Worm (Caenorhabditis elegans) whole organism, early embryonic: ENCODE measurements around the gene C45B11.9.

Experiments
- B0310.2 ChIP-seq: sonication (generic microtip); optimal IDR thresholded peaks from 2 replicates; lab custom pipeline; 2016; ENCODE audit warnings: mild to moderate bottlenecking, missing genetic modification characterization, missing compliant biosample characterization
- F13C5.2 ChIP-seq: sonication (generic microtip); optimal IDR thresholded peaks from 2 replicates; lab custom pipeline; 2017; ENCODE audit warnings: mild to moderate bottlenecking, missing genetic modification characterization, inconsistent platforms, missing compliant biosample characterization
- aly-1 ChIP-seq: sonication (generic microtip); optimal IDR thresholded peaks from 2 replicates; lab custom pipeline; 2016; ENCODE audit warnings: missing genetic modification characterization, missing compliant biosample characterization
- ama-1 ChIP-seq: fragments of 150-350 bp; optimal IDR thresholded peaks from 2 replicates; lab custom pipeline; 2014
- ceh-13 ChIP-seq: fragments of 200-800 bp; sonication (Bioruptor generic); optimal IDR thresholded peaks from 2 replicates; lab custom pipeline; 2018; ENCODE audit warnings: mild to moderate bottlenecking, missing genetic modification characterization, missing compliant biosample characterization
- ceh-36 ChIP-seq: sonication (generic microtip); optimal IDR thresholded peaks from 2 replicates; lab custom pipeline; 2016; ENCODE audit warnings: missing genetic modification characterization, inconsistent platforms, missing compliant biosample characterization
- ets-7 ChIP-seq: sonication (generic microtip); optimal IDR thresholded peaks from 2 replicates; lab custom pipeline; 2016; ENCODE audit warnings: missing genotype, missing genetic modification characterization, missing compliant biosample characterization
- flt-1 ChIP-seq: fragments of 200-800 bp; sonication (Bioruptor generic); IDR thresholded peaks from 2 replicates; pipeline ENCODE4 v1.3.6; 2022; ENCODE audit warnings: missing genetic modification characterization, missing compliant biosample characterization
- hmbx-1 ChIP-seq: sonication (generic microtip); optimal IDR thresholded peaks from 2 replicates; lab custom pipeline; 2016; ENCODE audit warnings: mild to moderate bottlenecking, missing genetic modification characterization, missing compliant biosample characterization
- hmg-4 ChIP-seq: fragments of 200-800 bp; sonication (Bioruptor generic); optimal IDR thresholded peaks from 2 replicates; lab custom pipeline; 2018; ENCODE audit warnings: mild to moderate bottlenecking, missing genetic modification characterization, missing compliant biosample characterization
- hnd-1 ChIP-seq: sonication (generic microtip); optimal IDR thresholded peaks from 2 replicates; lab custom pipeline; 2016; ENCODE audit warnings: missing genetic modification characterization, missing compliant biosample characterization
- pes-1 ChIP-seq: fragments of 200-800 bp; sonication (Bioruptor generic); IDR thresholded peaks from 2 replicates; pipeline ENCODE4 v1.3.6; 2022; ENCODE audit warnings: missing genetic modification reagents, missing genetic modification characterization, missing compliant biosample characterization
- scrt-1 ChIP-seq: fragments of 200-800 bp; sonication (Bioruptor generic); IDR thresholded peaks from 2 replicates; pipeline ENCODE4 v1.3.6; 2022; ENCODE audit warnings: missing genetic modification characterization, missing compliant biosample characterization
- sea-1 ChIP-seq: fragments of 200-800 bp; sonication (Bioruptor generic); conservative IDR thresholded peaks from 2 replicates; pipeline ENCODE4 v1.3.6; 2022; ENCODE audit warnings: missing genetic modification characterization, missing compliant biosample characterization
- tbx-11 ChIP-seq: fragments of 200-800 bp; sonication (Bioruptor generic); IDR thresholded peaks from 2 replicates; pipeline ENCODE4 v1.3.6; 2022; ENCODE audit warnings: missing genetic modification characterization, missing compliant biosample characterization
- tbx-37 ChIP-seq: fragments of 200-800 bp; sonication (Bioruptor generic); conservative IDR thresholded peaks from 2 replicates; pipeline ENCODE4 v1.3.6; 2022; ENCODE audit warnings: missing genetic modification reagents, missing genetic modification characterization, missing compliant biosample characterization
- tra-4 ChIP-seq: sonication (generic microtip); optimal IDR thresholded peaks from 2 replicates; lab custom pipeline; 2017; ENCODE audit warnings: missing genetic modification characterization, missing compliant biosample characterization

Gene C45B11.9

DNA sequence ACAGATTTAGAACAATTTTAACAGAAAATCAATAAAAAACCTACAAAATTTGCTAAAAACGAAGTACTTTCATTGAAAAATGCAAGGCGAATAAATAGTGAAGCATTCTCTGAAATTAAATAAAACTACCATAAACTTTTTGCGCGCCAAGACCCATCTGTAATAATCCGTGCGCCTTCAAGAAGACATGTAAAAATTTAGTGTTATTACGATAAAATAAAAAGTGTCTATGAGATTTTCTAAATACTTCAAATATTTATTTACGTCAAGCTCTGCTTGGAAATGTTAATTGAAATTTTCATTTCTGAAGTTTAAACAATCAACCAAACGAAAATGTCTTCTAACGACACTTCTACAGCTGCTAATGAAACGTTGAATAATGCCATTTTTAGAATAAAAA, at the start of gene C45B11.9:
TSS of gene C45B11.9 (plus strand) at position 301 of the 400 bp plus-strand sequence.
- TF ChIP-seq ets-7 (tag; lab: Kevin White, UChicago) (no peak), ama-1 (no peak), B0310.2 (tag; lab: Kevin White, UChicago) (no peak), F13C5.2 (tag; lab: Kevin White, UChicago) (no peak), tbx-11 (no peak), tra-4 (tag; lab: Kevin White, UChicago) (no peak), scrt-1 (no peak), hnd-1 (no peak), ceh-13 (GFP tag; lab: Kevin White, UChicago) (no peak), pes-1 (GFP tag; lab: Robert Waterston, UW) (no peak), sea-1 (GFP tag; lab: Robert Waterston, UW) (no peak), hmg-4 (GFP tag; lab: Kevin White, UChicago) (no peak), ceh-36 (tag; lab: Kevin White, UChicago) (no peak), flt-1 (no peak)

ce11 chrV:10991789-10992188, 48.3 kb upstream of the C45B11.9 start, which contains the start of gene frpr-9:
Gene frpr-9 (plus strand): TSS chrV:10992089.
- TF ChIP-seq ceh-36 (tag; lab: Kevin White, UChicago) (no peak), ceh-13 (GFP tag; lab: Kevin White, UChicago) (no peak), B0310.2 (tag; lab: Kevin White, UChicago) (no peak), hnd-1 (no peak), sea-1 (GFP tag; lab: Robert Waterston, UW) (no peak), scrt-1 (no peak), aly-1 (tag; lab: Kevin White, UChicago) (no peak), tbx-37 (GFP tag; lab: Robert Waterston, UW) (no peak), ets-7 (tag; lab: Kevin White, UChicago) (no peak), ama-1 (no peak), pes-1 (GFP tag; lab: Robert Waterston, UW) (no peak), flt-1 (no peak), tra-4 (tag; lab: Kevin White, UChicago) (no peak), tbx-11 (no peak), hmbx-1 (no peak)

DNA sequence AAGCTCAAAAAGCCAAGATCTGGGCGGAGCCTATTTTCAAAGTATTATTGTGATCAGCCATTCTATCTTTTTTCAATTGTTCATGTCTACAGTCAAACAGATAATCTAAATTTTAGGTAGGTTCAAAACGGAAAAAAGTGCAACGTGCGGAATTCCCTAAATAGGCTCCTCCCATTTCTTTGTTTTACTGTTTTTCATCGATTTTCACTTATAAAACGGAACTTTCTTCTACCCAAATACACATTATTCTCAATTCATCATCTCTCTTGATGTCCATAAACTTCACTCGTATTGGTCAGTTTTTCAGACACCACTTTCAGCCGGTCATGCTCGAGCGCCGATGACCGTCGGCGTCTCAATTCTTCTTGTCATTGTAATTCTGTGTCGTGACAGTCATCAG, 41.3 kb upstream of the C45B11.9 start, which contains the start of gene F53B7.7:
TSS of gene F53B7.7 (plus strand) at position 301 of the 400 bp plus-strand sequence.
- TF ChIP-seq pes-1 (GFP tag; lab: Robert Waterston, UW) (no peak), ceh-13 (GFP tag; lab: Kevin White, UChicago) (no peak), ama-1 (no peak), hmbx-1 (no peak), hnd-1 (no peak), tbx-37 (GFP tag; lab: Robert Waterston, UW) (no peak), F13C5.2 (tag; lab: Kevin White, UChicago) (no peak), tra-4 (tag; lab: Kevin White, UChicago) (no peak), flt-1 (no peak), tbx-11 (no peak), scrt-1 (no peak), B0310.2 (tag; lab: Kevin White, UChicago) (no peak)

DNA sequence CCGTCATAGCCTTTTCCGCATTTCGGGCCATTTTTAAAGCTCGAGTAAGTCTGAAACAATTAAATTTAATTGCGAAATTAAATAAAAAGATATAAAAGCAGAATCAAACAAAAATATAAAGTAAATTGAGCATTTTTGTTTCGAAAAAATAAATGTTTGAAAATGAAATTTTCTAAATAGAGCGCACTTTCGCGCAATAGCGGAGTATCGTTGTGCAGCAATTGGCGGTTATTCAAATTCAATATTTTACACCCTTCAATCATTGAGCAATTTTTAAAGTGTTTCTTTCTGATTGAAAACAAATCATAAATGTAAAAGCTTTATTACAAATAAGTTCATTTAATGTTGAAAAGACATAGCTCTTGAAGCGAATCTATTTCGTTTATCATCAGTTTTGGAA, 39.5 kb upstream of the C45B11.9 start, which contains the start of gene isy-1:
TSS of gene isy-1 (minus strand) at position 50 of the 400 bp plus-strand sequence.
- TF ChIP-seq ceh-36 (tag; lab: Kevin White, UChicago) (no peak), F13C5.2 (tag; lab: Kevin White, UChicago) (peak; percentile 23)

DNA sequence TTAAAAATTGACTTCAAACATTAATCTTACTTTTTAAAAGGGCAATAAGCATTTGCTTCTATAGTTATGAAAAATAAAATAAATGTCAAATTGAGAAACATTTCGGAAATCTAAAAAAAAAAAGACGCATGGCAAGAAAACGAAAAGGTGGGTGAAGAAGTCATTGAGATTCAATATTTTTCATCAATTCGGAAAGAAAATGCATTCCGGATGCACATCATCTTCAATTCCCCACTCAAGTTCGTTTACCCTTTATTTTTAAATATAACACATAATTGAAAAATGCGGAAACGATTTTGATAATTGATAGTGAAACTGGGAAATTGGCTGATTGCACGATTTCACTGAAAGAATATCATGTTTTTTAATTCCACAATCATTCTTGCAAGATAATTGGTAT, 37.7 kb upstream of the C45B11.9 start, which contains the start of gene F53B7.4:
TSS of gene F53B7.4 (minus strand) at position 101 of the 400 bp plus-strand sequence.
- no peak for TF ChIP-seq ceh-36 (tag; lab: Kevin White, UChicago)
- no peak for TF ChIP-seq ceh-13 (GFP tag; lab: Kevin White, UChicago)
- TF ChIP-seq hmbx-1 = no peak
- no peak for TF ChIP-seq ets-7 (tag; lab: Kevin White, UChicago)
- TF ChIP-seq aly-1 (tag; lab: Kevin White, UChicago) = no peak
- no peak for TF ChIP-seq ama-1
- TF ChIP-seq B0310.2 (tag; lab: Kevin White, UChicago) = no peak
- no peak for TF ChIP-seq tra-4 (tag; lab: Kevin White, UChicago)
- no peak for TF ChIP-seq hnd-1
- TF ChIP-seq tbx-11 = no peak
- TF ChIP-seq flt-1 = no peak
- TF ChIP-seq pes-1 (GFP tag; lab: Robert Waterston, UW) = no peak
- no peak for TF ChIP-seq scrt-1
- TF ChIP-seq F13C5.2 (tag; lab: Kevin White, UChicago) = no peak
- TF ChIP-seq tbx-37 (GFP tag; lab: Robert Waterston, UW) = no peak
- TF ChIP-seq hmg-4 (GFP tag; lab: Kevin White, UChicago) = no peak
- no peak for TF ChIP-seq sea-1 (GFP tag; lab: Robert Waterston, UW)

- TF ChIP-seq scrt-1 = no peak
- TF ChIP-seq pes-1 (GFP tag; lab: Robert Waterston, UW) = no peak
- TF ChIP-seq F13C5.2 (tag; lab: Kevin White, UChicago) = no peak
- no peak for TF ChIP-seq ceh-36 (tag; lab: Kevin White, UChicago)
- TF ChIP-seq ceh-13 (GFP tag; lab: Kevin White, UChicago) = no peak
- TF ChIP-seq sea-1 (GFP tag; lab: Robert Waterston, UW) = no peak
- no peak for TF ChIP-seq aly-1 (tag; lab: Kevin White, UChicago)
- no peak for TF ChIP-seq flt-1
- no peak for TF ChIP-seq tbx-37 (GFP tag; lab: Robert Waterston, UW)
- TF ChIP-seq tbx-11 = no peak
- TF ChIP-seq ama-1 = no peak
- TF ChIP-seq tra-4 (tag; lab: Kevin White, UChicago) = no peak
Observed at ce11 chrV:11004094-11004493, 36.0 kb upstream of the C45B11.9 start.

DNA sequence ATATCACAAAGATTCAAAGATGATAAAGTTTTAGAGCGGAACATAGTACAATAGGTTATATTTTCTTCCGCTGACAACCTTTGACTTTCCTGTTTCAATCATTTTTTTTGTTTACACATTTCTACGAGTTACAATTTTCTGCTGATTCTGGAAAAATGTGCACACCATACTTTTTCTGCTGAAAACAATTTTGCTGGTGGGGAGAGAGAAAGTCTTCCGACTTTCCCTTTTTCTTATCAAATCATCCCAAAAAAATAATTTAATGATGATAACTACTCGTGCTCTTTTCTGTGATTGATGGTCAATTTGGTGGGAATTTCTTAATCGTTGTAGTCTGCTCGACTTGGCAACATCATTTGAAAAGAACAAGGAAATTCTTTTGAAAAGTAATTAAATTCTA, 32.5 kb upstream of the C45B11.9 start:
- TF ChIP-seq tra-4 (tag; lab: Kevin White, UChicago) (no peak), hnd-1 (no peak), scrt-1 (no peak)

DNA sequence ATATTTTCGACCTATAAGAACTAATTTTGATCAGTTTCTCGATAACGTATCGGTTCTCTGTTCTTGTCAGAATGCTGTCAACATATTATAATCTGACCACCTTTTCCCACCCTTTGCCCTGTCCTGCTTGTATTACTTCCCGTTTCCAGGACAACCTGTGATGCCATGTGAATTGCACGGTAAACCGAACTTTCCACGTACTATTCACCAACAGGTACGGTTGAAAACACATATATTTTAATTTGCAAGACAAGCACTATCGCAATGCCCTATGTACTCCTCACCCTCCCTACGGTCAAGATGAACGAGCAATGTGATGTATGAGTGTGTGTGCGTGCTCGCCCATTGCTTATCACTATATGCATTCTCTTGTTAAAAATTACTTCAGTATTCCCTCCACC, 31.0 kb upstream of the C45B11.9 start:
- TF ChIP-seq ama-1 (no peak), tbx-37 (GFP tag; lab: Robert Waterston, UW) (no peak), tra-4 (tag; lab: Kevin White, UChicago) (no peak), F13C5.2 (tag; lab: Kevin White, UChicago) (no peak), scrt-1 (no peak), aly-1 (tag; lab: Kevin White, UChicago) (no peak), ceh-13 (GFP tag; lab: Kevin White, UChicago) (no peak), B0310.2 (tag; lab: Kevin White, UChicago) (no peak), sea-1 (GFP tag; lab: Robert Waterston, UW) (no peak), hmg-4 (GFP tag; lab: Kevin White, UChicago) (no peak), flt-1 (no peak), pes-1 (GFP tag; lab: Robert Waterston, UW) (no peak), ceh-36 (tag; lab: Kevin White, UChicago) (no peak), tbx-11 (no peak), ets-7 (tag; lab: Kevin White, UChicago) (no peak), hmbx-1 (no peak), hnd-1 (no peak)
